Worm (Caenorhabditis elegans): Measurements from ENCODE around the gene C14A4.9.

DNA sequence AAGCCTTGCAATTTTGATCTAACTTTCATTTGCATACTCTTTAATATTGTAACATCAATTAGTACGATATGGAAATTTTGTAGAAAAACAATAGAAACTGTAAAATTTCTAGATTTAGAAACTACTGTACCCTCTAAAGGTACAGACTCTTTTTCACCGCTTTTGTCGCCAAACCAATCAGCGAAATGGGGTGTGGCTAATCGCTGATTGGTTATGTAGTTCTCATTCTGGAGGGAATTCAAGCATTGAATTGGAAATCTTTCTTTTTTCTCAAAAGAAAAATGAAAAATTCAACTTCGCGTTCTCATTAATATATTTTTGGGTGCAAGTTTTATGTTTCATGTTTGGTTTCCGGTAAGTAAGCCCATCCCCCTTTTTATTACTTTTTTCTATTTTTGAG, 4.4 kb downstream of the C14A4.9 start:
- no peak for TF ChIP-seq ztf-11 (tag; optimal IDR thresholded peaks at IDR 0.05)
- TF ChIP-seq ama-1 (optimal IDR thresholded peaks at IDR 0.05) = no peak
- TF ChIP-seq nhr-12 (tag; optimal IDR thresholded peaks at IDR 0.05) = no peak
- no peak for TF ChIP-seq lin-39 (tag; optimal IDR thresholded peaks at IDR 0.05)
- no peak for TF ChIP-seq mdl-1 (tag; optimal IDR thresholded peaks at IDR 0.05)
- TF ChIP-seq tbx-2 (tag; optimal IDR thresholded peaks at IDR 0.05) = no peak
- no peak for TF ChIP-seq mep-1 (tag; optimal IDR thresholded peaks at IDR 0.05)
- no peak for TF ChIP-seq unc-62 (GFP tag; optimal IDR thresholded peaks at IDR 0.05)
- no peak for TF ChIP-seq snu-23 (GFP tag; optimal IDR thresholded peaks at IDR 0.05)

Measured in whole organism, L1 larva.